Fruit fly (Drosophila melanogaster) Kc167 (cell line): ENCODE data around the gene bon.

Experiments used
- Myc ChIP-seq: fragments of >200 bp; optimal IDR thresholded peaks from 2 replicates; lab custom pipeline; 2017; ENCODE audit warnings: missing external identifiers
- Sin3A ChIP-seq: fragments of >200 bp; optimal IDR thresholded peaks from 2 replicates; lab custom pipeline; 2018; ENCODE audit warnings: missing external identifiers
- h ChIP-seq: fragments of >200 bp; optimal IDR thresholded peaks from 3 replicates; lab custom pipeline; 2018; ENCODE audit warnings: missing external identifiers
- insv ChIP-seq: fragments of >200 bp; optimal IDR thresholded peaks from 3 replicates; lab custom pipeline; 2018; ENCODE audit warnings: missing external identifiers
- psq ChIP-seq: fragments of >200 bp; optimal IDR thresholded peaks from 2 replicates; lab custom pipeline; 2017; ENCODE audit warnings: missing external identifiers
- ttk ChIP-seq: sonication (Bioruptor generic); optimal IDR thresholded peaks from 2 replicates; lab custom pipeline; 2017; ENCODE audit warnings: missing external identifiers

bon gene

dm6 chr3R:20635735-20636134 is 42.8 kb downstream of the bon start:
- no peak for TF ChIP-seq Sin3A (lab: Kevin White, UChicago)
- no peak for TF ChIP-seq Myc (lab: Kevin White, UChicago)
- no peak for TF ChIP-seq h (lab: Kevin White, UChicago)
- no peak for TF ChIP-seq ttk (lab: Kevin White, UChicago)
- no peak for TF ChIP-seq insv (lab: Kevin White, UChicago)
- TF ChIP-seq psq (lab: Kevin White, UChicago) = no peak

- TF ChIP-seq ttk (lab: Kevin White, UChicago) (no peak), Sin3A (lab: Kevin White, UChicago) (no peak), insv (lab: Kevin White, UChicago) (no peak), h (lab: Kevin White, UChicago) (no peak)
Measured at dm6 chr3R:20648616-20649015, 55.7 kb downstream of the bon start, which contains the start of gene GluRIIE. Gene GluRIIE, minus strand, starts transcription at chr3R:20648716.

- TF ChIP-seq insv (lab: Kevin White, UChicago) = no peak
- no peak for TF ChIP-seq Sin3A (lab: Kevin White, UChicago)
- TF ChIP-seq psq (lab: Kevin White, UChicago) = no peak
- TF ChIP-seq h (lab: Kevin White, UChicago) = no peak
- no peak for TF ChIP-seq Myc (lab: Kevin White, UChicago)
- TF ChIP-seq ttk (lab: Kevin White, UChicago) = no peak
Measured at dm6 chr3R:20652350-20652749, 59.4 kb downstream of the bon start, which contains the start of gene GluRIID. Gene GluRIID, minus strand, starts transcription at chr3R:20652450.

dm6 chr3R:20656649-20657048 is 63.7 kb downstream of the bon start:
- no peak for TF ChIP-seq psq (lab: Kevin White, UChicago)
- TF ChIP-seq Myc (lab: Kevin White, UChicago) = no peak
- TF ChIP-seq insv (lab: Kevin White, UChicago) = no peak
- no peak for TF ChIP-seq ttk (lab: Kevin White, UChicago)

dm6 chr3R:20659804-20660203 is 66.9 kb downstream of the bon start, which contains the start of gene Nep4:
Gene Nep4, minus strand, starts transcription at chr3R:20659904.
- TF ChIP-seq insv (lab: Kevin White, UChicago) = no peak
- TF ChIP-seq Sin3A (lab: Kevin White, UChicago) = no peak
- TF ChIP-seq psq (lab: Kevin White, UChicago) = no peak
- TF ChIP-seq Myc (lab: Kevin White, UChicago) = no peak
- TF ChIP-seq ttk (lab: Kevin White, UChicago) = no peak
- TF ChIP-seq h (lab: Kevin White, UChicago) = no peak
